Fruit fly (Drosophila melanogaster) whole organism, pupa: ENCODE results near the gene Prosbeta7.

Experiments
- CG10348 ChIP-seq: fragments of 200-800 bp; sonication (Bioruptor generic); IDR thresholded peaks from 2 replicates; pipeline ENCODE4 v1.3.6; 2022; ENCODE audit warnings: missing biosample characterization, missing genetic modification characterization
- CG13204 ChIP-seq: fragments of 200-800 bp; sonication (Bioruptor generic); optimal IDR thresholded peaks from 2 replicates; lab custom pipeline; 2018; ENCODE audit warnings: missing biosample characterization, mild to moderate bottlenecking, missing genetic modification characterization, moderate library complexity
- CG14655 ChIP-seq: fragments of 200-800 bp; sonication (Bioruptor generic); optimal IDR thresholded peaks from 3 replicates; lab custom pipeline; 2017; ENCODE audit warnings: mild to moderate bottlenecking, missing biosample characterization, missing genetic modification reagents, missing genetic modification characterization
- CG15710 ChIP-seq: fragments of 200-800 bp; sonication (Bioruptor generic); optimal IDR thresholded peaks from 2 replicates; lab custom pipeline; 2018; ENCODE audit warnings: missing biosample characterization, mild to moderate bottlenecking, missing genetic modification characterization, moderate library complexity
- D1 ChIP-seq: fragments of 200-800 bp; sonication (Bioruptor generic); optimal IDR thresholded peaks from 2 replicates; lab custom pipeline; 2018; ENCODE audit warnings: missing biosample characterization, mild to moderate bottlenecking, missing genetic modification characterization, moderate library complexity
- EcR ChIP-seq: fragments of 200-800 bp; sonication (Bioruptor generic); optimal IDR thresholded peaks from 3 replicates; lab custom pipeline; 2019; ENCODE audit warnings: missing biosample characterization, missing genetic modification characterization, mild to moderate bottlenecking, moderate library complexity, missing genetic modification reagents
- Pif1A ChIP-seq: fragments of 200-800 bp; sonication (Bioruptor generic); optimal IDR thresholded peaks from 3 replicates; lab custom pipeline; 2016; ENCODE audit warnings: missing biosample characterization, missing genetic modification characterization
- rn ChIP-seq: fragments of 200-800 bp; sonication (Bioruptor generic); IDR thresholded peaks from 2 replicates; pipeline ENCODE4 v1.3.6; 2022; ENCODE audit warnings: missing biosample characterization, missing genetic modification characterization

DNA sequence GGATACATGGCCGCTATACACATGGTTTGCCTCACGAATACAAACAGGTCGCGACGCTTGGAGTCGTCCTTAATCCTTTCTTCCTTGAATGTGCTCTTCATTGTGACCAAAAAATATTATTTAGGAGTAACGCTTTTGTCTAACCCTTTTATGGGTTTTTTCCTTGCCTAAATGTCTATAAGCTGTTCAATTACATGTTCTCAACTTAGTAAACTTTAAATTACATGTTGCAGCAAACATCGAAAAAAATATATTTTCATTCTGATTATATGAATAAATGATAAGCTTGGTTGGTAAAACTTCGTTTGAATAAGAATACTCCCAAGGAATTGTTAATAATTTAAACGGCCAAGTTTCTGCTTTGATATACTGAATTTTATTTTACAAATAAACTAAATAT, 40.9 kb upstream of the Prosbeta7 start, which contains the start of gene Or83a:
- no peak for TF ChIP-seq CG13204 (GFP tag; lab: Kevin White, UChicago)
- no peak for TF ChIP-seq CG15710
- no peak for TF ChIP-seq D1 (tag; lab: Kevin White, UChicago)
- no peak for TF ChIP-seq EcR (GFP tag; lab: Kevin White, UChicago)
- no peak for TF ChIP-seq CG10348 (GFP tag; lab: Robert Waterston, UW)
- no peak for TF ChIP-seq CG14655 (GFP tag; lab: Kevin White, UChicago)
- no peak for TF ChIP-seq Pif1A (GFP tag; lab: Kevin White, UChicago)
- TF ChIP-seq rn (GFP tag; lab: Robert Waterston, UW): no peak
